Fruit fly (Drosophila melanogaster) whole organism, pupa: ENCODE measurements around the gene NTPase.

ENCODE experiments used
- CG10348 ChIP-seq: fragments of 200-800 bp; sonication (Bioruptor generic); IDR thresholded peaks from 2 replicates; pipeline ENCODE4 v1.3.6; 2022; ENCODE audit warnings: missing biosample characterization, missing genetic modification characterization
- CG12605 ChIP-seq: fragments of 200-800 bp; sonication (Bioruptor generic); IDR thresholded peaks from 2 replicates; pipeline ENCODE4 v1.3.6; 2022; ENCODE audit warnings: missing biosample characterization, missing genetic modification characterization
- CG13204 ChIP-seq: fragments of 200-800 bp; sonication (Bioruptor generic); optimal IDR thresholded peaks from 2 replicates; lab custom pipeline; 2018; ENCODE audit warnings: missing biosample characterization, mild to moderate bottlenecking, missing genetic modification characterization, moderate library complexity
- CG14655 ChIP-seq: fragments of 200-800 bp; sonication (Bioruptor generic); optimal IDR thresholded peaks from 3 replicates; lab custom pipeline; 2017; ENCODE audit warnings: mild to moderate bottlenecking, missing biosample characterization, missing genetic modification reagents, missing genetic modification characterization
- CG15710 ChIP-seq: fragments of 200-800 bp; sonication (Bioruptor generic); optimal IDR thresholded peaks from 2 replicates; lab custom pipeline; 2018; ENCODE audit warnings: missing biosample characterization, mild to moderate bottlenecking, missing genetic modification characterization, moderate library complexity
- CG17806 ChIP-seq: fragments of 200-800 bp; sonication (Bioruptor generic); optimal IDR thresholded peaks from 2 replicates; lab custom pipeline; 2018; ENCODE audit warnings: missing biosample characterization, mild to moderate bottlenecking, missing genetic modification characterization, moderate library complexity
- CG32121 ChIP-seq: fragments of 200-800 bp; sonication (Bioruptor generic); IDR thresholded peaks from 2 replicates; pipeline ENCODE4 v1.3.6; 2022; ENCODE audit warnings: missing biosample characterization, missing genetic modification characterization
- CG34367 ChIP-seq: fragments of 200-800 bp; sonication (Bioruptor generic); optimal IDR thresholded peaks from 2 replicates; lab custom pipeline; 2018; ENCODE audit warnings: missing biosample characterization, mild to moderate bottlenecking, missing genetic modification characterization
- CG4496 ChIP-seq: fragments of 200-800 bp; sonication (Bioruptor generic); IDR thresholded peaks from 3 replicates; pipeline ENCODE4 v1.3.6; 2022; ENCODE audit warnings: missing biosample characterization, missing genetic modification characterization
- CG8159 ChIP-seq: fragments of 200-800 bp; sonication (Bioruptor generic); optimal IDR thresholded peaks from 3 replicates; lab custom pipeline; 2018; ENCODE audit warnings: missing biosample characterization, mild to moderate bottlenecking, missing genetic modification characterization, moderate library complexity
- CG8301 ChIP-seq: fragments of 200-800 bp; sonication (Bioruptor generic); optimal IDR thresholded peaks from 2 replicates; lab custom pipeline; 2018; ENCODE audit warnings: missing biosample characterization, mild to moderate bottlenecking, missing genetic modification characterization
- CG9948 ChIP-seq: fragments of 200-800 bp; sonication (Bioruptor generic); optimal IDR thresholded peaks from 2 replicates; lab custom pipeline; 2018; ENCODE audit warnings: missing biosample characterization, mild to moderate bottlenecking, missing genetic modification characterization, moderate library complexity
- D1 ChIP-seq: fragments of 200-800 bp; sonication (Bioruptor generic); optimal IDR thresholded peaks from 2 replicates; lab custom pipeline; 2018; ENCODE audit warnings: missing biosample characterization, mild to moderate bottlenecking, missing genetic modification characterization, moderate library complexity
- EcR ChIP-seq: fragments of 200-800 bp; sonication (Bioruptor generic); optimal IDR thresholded peaks from 3 replicates; lab custom pipeline; 2019; ENCODE audit warnings: missing biosample characterization, missing genetic modification characterization, mild to moderate bottlenecking, moderate library complexity, missing genetic modification reagents
- Ets98B ChIP-seq: fragments of 200-800 bp; sonication (Bioruptor generic); IDR thresholded peaks from 2 replicates; pipeline ENCODE4 v1.3.6; 2022; ENCODE audit warnings: missing biosample characterization, missing genetic modification characterization
- Pif1A ChIP-seq: fragments of 200-800 bp; sonication (Bioruptor generic); optimal IDR thresholded peaks from 3 replicates; lab custom pipeline; 2016; ENCODE audit warnings: missing biosample characterization, missing genetic modification characterization
- Pif1B ChIP-seq: fragments of 200-800 bp; sonication (Bioruptor generic); optimal IDR thresholded peaks from 3 replicates; lab custom pipeline; 2016; ENCODE audit warnings: missing biosample characterization, missing genetic modification characterization
- Snoo ChIP-seq: fragments of 200-800 bp; sonication (Bioruptor generic); optimal IDR thresholded peaks from 3 replicates; lab custom pipeline; 2017; ENCODE audit warnings: missing biosample characterization, mild to moderate bottlenecking, missing genetic modification characterization, inconsistent platforms
- fd96Ca ChIP-seq: fragments of 200-800 bp; sonication (Bioruptor generic); IDR thresholded peaks from 3 replicates; pipeline ENCODE4 v1.3.6; 2022; ENCODE audit warnings: missing biosample characterization, missing genetic modification characterization
- gl ChIP-seq: fragments of 200-800 bp; sonication (Bioruptor generic); optimal IDR thresholded peaks from 2 replicates; lab custom pipeline; 2018; ENCODE audit warnings: missing biosample characterization, mild to moderate bottlenecking, missing genetic modification characterization
- rn ChIP-seq: fragments of 200-800 bp; sonication (Bioruptor generic); IDR thresholded peaks from 2 replicates; pipeline ENCODE4 v1.3.6; 2022; ENCODE audit warnings: missing biosample characterization, missing genetic modification characterization

Gene NTPase

dm6 chr2L:2883703-2884294, 1.9 kb downstream of the NTPase start:
- TF ChIP-seq gl (tag; lab: Kevin White, UChicago) (no peak), CG12605 (GFP tag; lab: Robert Waterston, UW) (no peak), Pif1B (GFP tag; lab: Kevin White, UChicago) (no peak), Ets98B (GFP tag; lab: Robert Waterston, UW) (no peak), Snoo (tag; lab: Kevin White, UChicago) (no peak), CG15710 (no peak), EcR (GFP tag; lab: Kevin White, UChicago) (no peak), CG17806 (no peak), CG10348 (GFP tag; lab: Robert Waterston, UW) (no peak), CG8301 (tag; lab: Kevin White, UChicago) (no peak), CG34367 (tag; lab: Kevin White, UChicago) (no peak), CG14655 (GFP tag; lab: Kevin White, UChicago) (no peak), CG32121 (no peak)

dm6 chr2L:2882968-2883702, 2.5 kb downstream of the NTPase start:
- TF ChIP-seq CG32121 = peak; percentile 20; the same call in 1 of the 2 replicates
- TF ChIP-seq CG17806 = no peak
- peak; percentile 12 for TF ChIP-seq Pif1A
- TF ChIP-seq Snoo (tag; lab: Kevin White, UChicago) = peak; percentile 28

dm6 chr2L:2878859-2879258, 6.8 kb downstream of the NTPase start, which contains the start of gene RabGGTb:
RabGGTb (plus strand) TSS chr2L:2879112.
- TF ChIP-seq Ets98B (GFP tag; lab: Robert Waterston, UW) = peak; percentile 82
- TF ChIP-seq CG8159 (tag; lab: Kevin White, UChicago) = peak; percentile 34
- peak; percentile 17 for TF ChIP-seq CG9948
- TF ChIP-seq CG8301 (tag; lab: Kevin White, UChicago) = peak; percentile 31
- no peak for TF ChIP-seq CG10348 (GFP tag; lab: Robert Waterston, UW)
- peak; percentile 68 for TF ChIP-seq CG32121
- TF ChIP-seq Pif1A = peak; percentile 30
- peak; percentile 83 for TF ChIP-seq CG4496 (GFP tag; lab: Robert Waterston, UW)
- peak; percentile 49 for TF ChIP-seq CG12605 (GFP tag; lab: Robert Waterston, UW)
- no peak for TF ChIP-seq D1 (tag; lab: Kevin White, UChicago)
- no peak for TF ChIP-seq CG13204 (GFP tag; lab: Kevin White, UChicago)
- TF ChIP-seq CG17806 = peak; percentile 32
- peak; percentile 37 for TF ChIP-seq CG15710
- no peak for TF ChIP-seq CG14655 (GFP tag; lab: Kevin White, UChicago)
- peak; percentile 83 for TF ChIP-seq fd96Ca
- TF ChIP-seq gl (tag; lab: Kevin White, UChicago) = no peak
- peak; percentile 25 for TF ChIP-seq CG34367 (tag; lab: Kevin White, UChicago)
- TF ChIP-seq EcR (GFP tag; lab: Kevin White, UChicago) = no peak
- peak; percentile 22 for TF ChIP-seq Snoo (tag; lab: Kevin White, UChicago)
- peak; percentile 11 for TF ChIP-seq Pif1B (GFP tag; lab: Kevin White, UChicago)
- TF ChIP-seq rn (GFP tag; lab: Robert Waterston, UW) = 0 out of 2 replicates have a peak, but pooled peaks have one; percentile 40

- no peak for TF ChIP-seq D1 (tag; lab: Kevin White, UChicago)
- TF ChIP-seq CG4496 (GFP tag; lab: Robert Waterston, UW) = peak; percentile 13; the same call in 1 of the 3 replicates
- TF ChIP-seq CG32121 = peak; percentile 60
- peak; percentile 70 for TF ChIP-seq CG8159 (tag; lab: Kevin White, UChicago)
- peak; percentile 68 for TF ChIP-seq Snoo (tag; lab: Kevin White, UChicago)
- no peak for TF ChIP-seq CG10348 (GFP tag; lab: Robert Waterston, UW)
- peak; percentile 34; the same call in 1 of the 3 replicates for TF ChIP-seq fd96Ca
- no peak for TF ChIP-seq CG12605 (GFP tag; lab: Robert Waterston, UW)
- TF ChIP-seq CG14655 (GFP tag; lab: Kevin White, UChicago) = no peak
- TF ChIP-seq CG9948 = peak; percentile 51
- TF ChIP-seq Pif1B (GFP tag; lab: Kevin White, UChicago) = no peak
- peak; percentile 48 for TF ChIP-seq Pif1A
- TF ChIP-seq CG34367 (tag; lab: Kevin White, UChicago) = peak; percentile 54
- no peak for TF ChIP-seq EcR (GFP tag; lab: Kevin White, UChicago)
- peak; percentile 67 for TF ChIP-seq CG17806
- peak; percentile 55 for TF ChIP-seq CG8301 (tag; lab: Kevin White, UChicago)
- TF ChIP-seq CG15710 = peak; percentile 69
- TF ChIP-seq gl (tag; lab: Kevin White, UChicago) = peak; percentile 16
- TF ChIP-seq rn (GFP tag; lab: Robert Waterston, UW) = no peak
- peak; percentile 24; the same call in 1 of the 2 replicates for TF ChIP-seq Ets98B (GFP tag; lab: Robert Waterston, UW)
- TF ChIP-seq CG13204 (GFP tag; lab: Kevin White, UChicago) = no peak
Observed at dm6 chr2L:2878188-2878587, 7.5 kb downstream of the NTPase start, which contains the start of the genes Prx6a and Sbat. Prx6a (minus strand) TSS chr2L:2878232. Sbat (plus strand) TSS chr2L:2878344.

- TF ChIP-seq Pif1A (peak; percentile 58), Ets98B (GFP tag; lab: Robert Waterston, UW) (peak; percentile 79), CG15710 (peak; percentile 45), CG10348 (GFP tag; lab: Robert Waterston, UW) (no peak), fd96Ca (peak; percentile 67; the same call in 1 of the 3 replicates), Pif1B (GFP tag; lab: Kevin White, UChicago) (peak; percentile 35), CG17806 (peak; percentile 3), CG34367 (tag; lab: Kevin White, UChicago) (no peak), CG8159 (tag; lab: Kevin White, UChicago) (peak; percentile 43), Snoo (tag; lab: Kevin White, UChicago) (peak; percentile 53), CG8301 (tag; lab: Kevin White, UChicago) (peak; percentile 52), CG32121 (peak; percentile 63; the same call in 1 of the 2 replicates), D1 (tag; lab: Kevin White, UChicago) (no peak), CG9948 (peak; percentile 20), CG13204 (GFP tag; lab: Kevin White, UChicago) (no peak), rn (GFP tag; lab: Robert Waterston, UW) (no peak), CG12605 (GFP tag; lab: Robert Waterston, UW) (peak; percentile 86), CG4496 (GFP tag; lab: Robert Waterston, UW) (peak; percentile 85), CG14655 (GFP tag; lab: Kevin White, UChicago) (peak; percentile 63), gl (tag; lab: Kevin White, UChicago) (peak; percentile 85), EcR (GFP tag; lab: Kevin White, UChicago) (peak; percentile 7)
Observed at dm6 chr2L:2874542-2875194, 11.0 kb downstream of the NTPase start, which contains the start of gene CG8814. CG8814 (plus strand) TSS chr2L:2874890.
